Fruit fly (Drosophila melanogaster) whole organism, embryonic: ENCODE measurements around the gene Cp7Fa.
A peak's percentile ranks its signal among the peaks of the same experiment; 100 is the strongest.

Source experiments
- Bgb ChIP-seq: fragments of 200-800 bp; sonication (Bioruptor generic); IDR thresholded peaks from 2 replicates; pipeline ENCODE4 v1.3.6; 2022; ENCODE audit warnings: missing biosample characterization, missing genetic modification characterization; ENCODE audit not compliant: partially characterized antibody
- Blimp-1 ChIP-seq: fragments of 200-800 bp; sonication (Bioruptor generic); optimal IDR thresholded peaks from 3 replicates; lab custom pipeline; 2018; ENCODE audit warnings: missing biosample characterization, missing genetic modification characterization, mild to moderate bottlenecking, moderate library complexity, missing genetic modification reagents
- CG1024 ChIP-seq: fragments of 200-800 bp; sonication (Bioruptor generic); IDR thresholded peaks from 2 replicates; pipeline ENCODE4 v1.3.6; 2022; ENCODE audit warnings: missing biosample characterization, missing genetic modification characterization
- CG10543 ChIP-seq: fragments of 200-800 bp; sonication (Bioruptor generic); optimal IDR thresholded peaks from 3 replicates; lab custom pipeline; 2017; ENCODE audit warnings: missing biosample characterization, mild to moderate bottlenecking, missing genetic modification characterization, moderate library complexity
- CG11504 ChIP-seq: fragments of 200-800 bp; sonication (Bioruptor generic); optimal IDR thresholded peaks from 3 replicates; lab custom pipeline; 2019; ENCODE audit warnings: missing biosample characterization, mild to moderate bottlenecking, missing genetic modification characterization, moderate library complexity
- CG12104 ChIP-seq: fragments of 200-800 bp; sonication (Bioruptor generic); optimal IDR thresholded peaks from 3 replicates; lab custom pipeline; 2016; ENCODE audit warnings: missing biosample characterization, missing genetic modification characterization
- CG12155 ChIP-seq: fragments of 200-800 bp; sonication (Bioruptor generic); optimal IDR thresholded peaks from 3 replicates; lab custom pipeline; 2016; ENCODE audit warnings: missing biosample characterization, missing genetic modification characterization
- CG12391 ChIP-seq: fragments of 200-800 bp; sonication (Bioruptor generic); optimal IDR thresholded peaks from 3 replicates; lab custom pipeline; 2018; ENCODE audit warnings: missing biosample characterization, mild to moderate bottlenecking, missing genetic modification characterization, moderate library complexity
- CG12659 ChIP-seq: fragments of 200-800 bp; sonication (Bioruptor generic); optimal IDR thresholded peaks from 3 replicates; lab custom pipeline; 2017; ENCODE audit warnings: mild to moderate bottlenecking, missing biosample characterization, missing genetic modification reagents, missing genetic modification characterization
- CG15073 ChIP-seq: fragments of 200-800 bp; sonication (Bioruptor generic); optimal IDR thresholded peaks from 2 replicates; lab custom pipeline; 2016; ENCODE audit warnings: missing biosample characterization, missing genetic modification characterization
- CG15269 ChIP-seq: fragments of 200-800 bp; sonication (Bioruptor generic); optimal IDR thresholded peaks from 2 replicates; lab custom pipeline; 2018; ENCODE audit warnings: missing biosample characterization, mild to moderate bottlenecking, missing genetic modification characterization, moderate library complexity
- CG1529 ChIP-seq: fragments of 200-800 bp; sonication (Bioruptor generic); optimal IDR thresholded peaks from 3 replicates; lab custom pipeline; 2018; ENCODE audit warnings: missing biosample characterization, missing genetic modification characterization
- CG15514 ChIP-seq: fragments of 200-800 bp; sonication (Bioruptor generic); optimal IDR thresholded peaks from 3 replicates; lab custom pipeline; 2017; ENCODE audit warnings: missing biosample characterization, missing genetic modification characterization, mild to moderate bottlenecking, moderate library complexity, missing genetic modification reagents
- CG15696 ChIP-seq: fragments of 200-800 bp; sonication (Bioruptor generic); optimal IDR thresholded peaks from 2 replicates; lab custom pipeline; 2019; ENCODE audit warnings: missing biosample characterization, mild to moderate bottlenecking, missing genetic modification characterization, moderate library complexity
- CG18619 ChIP-seq: fragments of 200-800 bp; sonication (Bioruptor generic); optimal IDR thresholded peaks from 3 replicates; lab custom pipeline; 2017; ENCODE audit warnings: missing biosample characterization, mild to moderate bottlenecking, missing genetic modification characterization
- CG2202 ChIP-seq: fragments of 200-800 bp; sonication (Bioruptor generic); optimal IDR thresholded peaks from 2 replicates; lab custom pipeline; 2018; ENCODE audit warnings: missing biosample characterization, mild to moderate bottlenecking, missing genetic modification characterization
- CG2889 ChIP-seq: fragments of 200-800 bp; sonication (Bioruptor generic); IDR thresholded peaks from 3 replicates; pipeline ENCODE4 v1.3.6; 2022; ENCODE audit warnings: missing biosample characterization, missing genetic modification characterization
- CG31224 ChIP-seq: fragments of 200-800 bp; sonication (Bioruptor generic); IDR thresholded peaks from 2 replicates; pipeline ENCODE4 v1.3.6; 2022; ENCODE audit warnings: missing biosample characterization, missing genetic modification characterization
- CG3995 ChIP-seq: fragments of 200-800 bp; sonication (Bioruptor generic); optimal IDR thresholded peaks from 3 replicates; lab custom pipeline; 2016; ENCODE audit warnings: missing biosample characterization, missing genetic modification characterization
- CG6175 ChIP-seq: fragments of 200-800 bp; sonication (Bioruptor generic); IDR thresholded peaks from 3 replicates; pipeline ENCODE4 v1.3.6; 2022; ENCODE audit warnings: missing biosample characterization, missing genetic modification characterization
- CG6791 ChIP-seq: fragments of 200-800 bp; sonication (Bioruptor generic); IDR thresholded peaks from 3 replicates; pipeline ENCODE4 v1.3.6; 2022; ENCODE audit warnings: missing biosample characterization, missing genetic modification characterization; ENCODE audit not compliant: partially characterized antibody
- CG7963 ChIP-seq: fragments of 200-800 bp; sonication (Bioruptor generic); IDR thresholded peaks from 3 replicates; pipeline ENCODE4 v1.3.6; 2022; ENCODE audit warnings: missing biosample characterization, missing genetic modification characterization; ENCODE audit not compliant: partially characterized antibody
- CG8089 ChIP-seq: fragments of 200-800 bp; sonication (Bioruptor generic); optimal IDR thresholded peaks from 3 replicates; lab custom pipeline; 2016; ENCODE audit warnings: missing biosample characterization, missing genetic modification characterization
- CG8924 ChIP-seq: fragments of 200-800 bp; optimal IDR thresholded peaks from 3 replicates; lab custom pipeline; 2019; ENCODE audit warnings: missing biosample characterization, mild to moderate bottlenecking, missing genetic modification characterization, moderate library complexity
- CoRest ChIP-seq: fragments of 200-800 bp; sonication (Bioruptor generic); optimal IDR thresholded peaks from 3 replicates; lab custom pipeline; 2018; ENCODE audit warnings: missing biosample characterization, mild to moderate bottlenecking, missing genetic modification characterization, moderate library complexity
- Dfd ChIP-seq, 2 experiments: fragments of >200 bp; optimal IDR thresholded peaks; 2 replicates each; lab custom pipeline; 2017; ENCODE audit warnings: missing biosample characterization in 2 of 2, missing genetic modification characterization in 2 of 2
- Ets65A ChIP-seq: fragments of 200-800 bp; sonication (Bioruptor generic); peaks from one replicate; lab custom pipeline; 2016; ENCODE audit warnings: missing biosample characterization, missing genetic modification characterization
- H2.0 ChIP-seq: fragments of 200-800 bp; sonication (Bioruptor generic); IDR thresholded peaks from 2 replicates; pipeline ENCODE4 v1.3.6; 2022; ENCODE audit warnings: missing biosample characterization, missing genetic modification characterization
- HLH54F ChIP-seq: fragments of 200-800 bp; sonication (Bioruptor generic); optimal IDR thresholded peaks from 3 replicates; lab custom pipeline; 2016; ENCODE audit warnings: missing biosample characterization, missing genetic modification characterization
- Hand ChIP-seq: fragments of 200-800 bp; sonication (Bioruptor generic); optimal IDR thresholded peaks from 2 replicates; lab custom pipeline; 2017; ENCODE audit warnings: mild to moderate bottlenecking, missing biosample characterization, missing genetic modification reagents, missing genetic modification characterization
- Oaz ChIP-seq: fragments of 200-800 bp; sonication (Bioruptor generic); IDR thresholded peaks from 2 replicates; pipeline ENCODE4 v1.3.6; 2022; ENCODE audit warnings: missing biosample characterization, missing genetic modification characterization
- abd-A ChIP-seq: fragments of 200-800 bp; sonication (Bioruptor generic); optimal IDR thresholded peaks from 3 replicates; lab custom pipeline; 2019; ENCODE audit warnings: missing biosample characterization, mild to moderate bottlenecking, missing genetic modification characterization, moderate library complexity
- ase ChIP-seq: fragments of 200-800 bp; sonication (Bioruptor generic); IDR thresholded peaks from 3 replicates; pipeline ENCODE4 v1.3.6; 2022; ENCODE audit warnings: missing biosample characterization, missing genetic modification characterization
- bbx ChIP-seq: fragments of 200-800 bp; sonication (Bioruptor generic); IDR thresholded peaks from 2 replicates; pipeline ENCODE4 v1.3.6; 2022; ENCODE audit warnings: missing biosample characterization, missing genetic modification characterization; ENCODE audit not compliant: partially characterized antibody
- croc ChIP-seq: fragments of 200-800 bp; sonication (Bioruptor generic); conservative IDR thresholded peaks from 3 replicates; pipeline ENCODE4 v1.3.6; 2022; ENCODE audit warnings: missing biosample characterization, missing genetic modification characterization
- crol ChIP-seq: fragments of 200-800 bp; sonication (Bioruptor generic); IDR thresholded peaks from 2 replicates; pipeline ENCODE4 v1.3.6; 2022; ENCODE audit warnings: missing biosample characterization, missing genetic modification characterization
- esg ChIP-seq: fragments of 200-800 bp; sonication (Bioruptor generic); conservative IDR thresholded peaks from 2 replicates; pipeline ENCODE4 v1.3.6; 2022; ENCODE audit warnings: missing biosample characterization, missing genetic modification characterization
- gcm2 ChIP-seq: fragments of 200-800 bp; sonication (Bioruptor generic); optimal IDR thresholded peaks from 2 replicates; lab custom pipeline; 2016; ENCODE audit warnings: missing biosample characterization, missing genetic modification characterization
- gfzf ChIP-seq: fragments of 200-800 bp; sonication (Bioruptor generic); optimal IDR thresholded peaks from 2 replicates; lab custom pipeline; 2016; ENCODE audit warnings: missing biosample characterization, mild to moderate bottlenecking, missing genetic modification characterization, moderate library complexity
- gsb ChIP-seq: fragments of 200-800 bp; sonication (Bioruptor generic); IDR thresholded peaks from 2 replicates; pipeline ENCODE4 v1.3.6; 2022; ENCODE audit warnings: missing biosample characterization, missing genetic modification characterization
- hb ChIP-seq: fragments of 200-800 bp; sonication (Bioruptor generic); IDR thresholded peaks from 3 replicates; pipeline ENCODE4 v1.3.6; 2022; ENCODE audit warnings: missing biosample characterization, missing genetic modification characterization; ENCODE audit not compliant: partially characterized antibody
- ind ChIP-seq: fragments of 200-800 bp; sonication (Bioruptor generic); optimal IDR thresholded peaks from 3 replicates; lab custom pipeline; 2016; ENCODE audit warnings: missing biosample characterization, missing genetic modification characterization
- inv ChIP-seq: fragments of 200-800 bp; sonication (Bioruptor generic); IDR thresholded peaks from 2 replicates; pipeline ENCODE4 v1.3.6; 2022; ENCODE audit warnings: missing biosample characterization, missing genetic modification characterization; ENCODE audit not compliant: partially characterized antibody
- jing ChIP-seq: fragments of 200-800 bp; sonication (Bioruptor generic); optimal IDR thresholded peaks from 2 replicates; lab custom pipeline; 2018; ENCODE audit warnings: missing biosample characterization, mild to moderate bottlenecking, missing genetic modification characterization
- lmd ChIP-seq: fragments of 200-800 bp; sonication (Bioruptor generic); IDR thresholded peaks from 2 replicates; pipeline ENCODE4 v1.3.6; 2022; ENCODE audit warnings: missing biosample characterization, missing genetic modification characterization
- oc ChIP-seq: fragments of 200-800 bp; sonication (Bioruptor generic); optimal IDR thresholded peaks from 2 replicates; lab custom pipeline; 2018; ENCODE audit warnings: missing biosample characterization, mild to moderate bottlenecking, missing genetic modification characterization, moderate library complexity
- run ChIP-seq: fragments of 200-800 bp; sonication (Bioruptor generic); optimal IDR thresholded peaks from 3 replicates; lab custom pipeline; 2018; ENCODE audit warnings: missing biosample characterization, mild to moderate bottlenecking, missing genetic modification characterization
- sc ChIP-seq, 3 experiments: fragments of >200 bp in 2 of 3; fragments of 200-800 bp in 1 of 3; sonication (Bioruptor generic) in 1 of 3; optimal IDR thresholded peaks; 2 replicates in 2 of 3; 3 replicates in 1 of 3; lab custom pipeline; 2017; ENCODE audit warnings: mild to moderate bottlenecking in 1 of 3, missing biosample characterization in 1 of 3, missing genetic modification characterization in 1 of 3, missing genetic modification reagents in 1 of 3
- slou ChIP-seq: fragments of 200-800 bp; sonication (Bioruptor generic); optimal IDR thresholded peaks from 3 replicates; lab custom pipeline; 2016; ENCODE audit warnings: missing biosample characterization, missing genetic modification characterization
- yki ChIP-seq: fragments of >200 bp; optimal IDR thresholded peaks from 3 replicates; lab custom pipeline; 2018
- zfh1 ChIP-seq: fragments of 200-800 bp; sonication (Bioruptor generic); IDR thresholded peaks from 3 replicates; pipeline ENCODE4 v1.3.6; 2022; ENCODE audit warnings: missing biosample characterization, missing genetic modification characterization

Gene Cp7Fa

DNA sequence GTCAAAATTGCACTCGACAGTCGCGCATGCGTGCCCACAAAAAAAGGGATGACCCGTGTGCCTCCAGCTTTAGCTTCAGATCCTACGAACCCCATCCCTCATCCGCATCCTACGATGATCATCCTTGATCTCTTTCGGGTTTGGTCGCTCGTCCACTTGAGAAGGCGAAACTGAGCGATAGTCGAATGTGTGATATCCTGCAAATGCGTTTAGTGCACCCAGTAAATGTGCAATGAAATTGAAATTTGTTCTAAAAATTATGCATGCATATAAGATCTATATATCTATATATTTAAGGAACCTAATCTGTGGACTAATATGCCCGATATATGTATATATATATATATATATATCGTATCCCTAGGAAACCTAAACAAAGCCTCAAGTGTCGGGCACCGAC is 26.4 kb upstream of the Cp7Fa start (continued):
- no peak for TF ChIP-seq CG2889 (GFP tag; lab: Robert Waterston, UW)
- TF ChIP-seq inv (GFP tag; lab: Robert Waterston, UW) = no peak
- TF ChIP-seq CG15073 = no peak
- no peak for TF ChIP-seq CG31224 (GFP tag; lab: Robert Waterston, UW)
- no peak for TF ChIP-seq abd-A (tag; lab: Kevin White, UChicago)
- no peak for TF ChIP-seq CG7963
- no peak for TF ChIP-seq ase (GFP tag; lab: Robert Waterston, UW)
- no peak for TF ChIP-seq CG10543
- TF ChIP-seq CG12104 (GFP tag; lab: Kevin White, UChicago) = no peak
- TF ChIP-seq lmd (GFP tag; lab: Robert Waterston, UW) = no peak
- TF ChIP-seq esg = no peak
- TF ChIP-seq CG12155 (GFP tag; lab: Kevin White, UChicago) = no peak
- no peak for TF ChIP-seq CG6175 (GFP tag; lab: Robert Waterston, UW)
- no peak for TF ChIP-seq Blimp-1 (GFP tag; lab: Kevin White, UChicago)
- no peak for TF ChIP-seq gfzf (GFP tag; lab: Kevin White, UChicago)
- no peak for TF ChIP-seq slou (GFP tag; lab: Kevin White, UChicago)
- no peak for TF ChIP-seq CG6791 (GFP tag; lab: Robert Waterston, UW)
- TF ChIP-seq CG18619 (GFP tag; lab: Kevin White, UChicago) = no peak
- TF ChIP-seq CG2202 (tag; lab: Kevin White, UChicago) = no peak
- no peak for TF ChIP-seq crol (GFP tag; lab: Robert Waterston, UW)
- no peak for TF ChIP-seq gcm2
- TF ChIP-seq HLH54F = no peak
- TF ChIP-seq CG15269 (tag; lab: Kevin White, UChicago) = no peak
- TF ChIP-seq Oaz = no peak
- TF ChIP-seq CG15696 (tag; lab: Kevin White, UChicago) = peak; percentile 70
- no peak for TF ChIP-seq CG3995 (GFP tag; lab: Kevin White, UChicago)
- TF ChIP-seq gsb (GFP tag; lab: Robert Waterston, UW) = no peak
- TF ChIP-seq CG8089 = no peak
- TF ChIP-seq CG11504 (tag; lab: Kevin White, UChicago) = no peak
- TF ChIP-seq sc (optimal IDR thresholded peaks at IDR 0.05; lab: Kevin White, UChicago) = no peak
- no peak for TF ChIP-seq sc (GFP tag; optimal IDR thresholded peaks at IDR 0.05; lab: Kevin White, UChicago)
- TF ChIP-seq CG12391 = no peak
- no peak for TF ChIP-seq oc (tag; lab: Kevin White, UChicago)
- TF ChIP-seq yki (lab: Kevin White, UChicago) = no peak
- TF ChIP-seq croc (GFP tag; lab: Robert Waterston, UW) = 0 out of 3 replicates have a peak, but pooled peaks have one; percentile 14
- TF ChIP-seq CG1529 = no peak
- TF ChIP-seq CG1024 (GFP tag; lab: Robert Waterston, UW) = no peak
- no peak for TF ChIP-seq Dfd (GFP tag; optimal IDR thresholded peaks at IDR 0.05; lab: Kevin White, UChicago)
- TF ChIP-seq zfh1 (GFP tag; lab: Robert Waterston, UW) = peak; percentile 52; the same call in 2 of the 3 replicates
- TF ChIP-seq CoRest (tag; lab: Kevin White, UChicago) = no peak
- TF ChIP-seq bbx (GFP tag; lab: Robert Waterston, UW) = no peak
- TF ChIP-seq run (tag; lab: Kevin White, UChicago) = no peak
- no peak for TF ChIP-seq jing
- TF ChIP-seq CG15514 (GFP tag; lab: Kevin White, UChicago) = no peak
- no peak for TF ChIP-seq CG8924 (tag; lab: Kevin White, UChicago)
- no peak for TF ChIP-seq hb
- no peak for TF ChIP-seq CG12659 (GFP tag; lab: Kevin White, UChicago)
- TF ChIP-seq H2.0 (GFP tag; lab: Robert Waterston, UW) = no peak
- TF ChIP-seq Hand (GFP tag; lab: Kevin White, UChicago) = no peak
- peak; percentile 18 for TF ChIP-seq Ets65A (GFP tag; lab: Kevin White, UChicago)
- TF ChIP-seq ind (GFP tag; lab: Kevin White, UChicago) = no peak
- no peak for TF ChIP-seq Bgb
